Worm (Caenorhabditis elegans) whole organism, L3 larva: Measurements from ENCODE around the gene R160.13.

Experiments
- R02D3.7 ChIP-seq: fragments of 150-350 bp; optimal IDR thresholded peaks from 2 replicates; lab custom pipeline; 2014; ENCODE audit warnings: missing biosample characterization, missing genetic modification characterization
- ZK546.5 ChIP-seq: sonication (generic microtip); optimal IDR thresholded peaks from 2 replicates; lab custom pipeline; 2017; ENCODE audit warnings: missing biosample characterization, missing genetic modification characterization
- aly-2 ChIP-seq: fragments of 150-350 bp; optimal IDR thresholded peaks from 2 replicates; lab custom pipeline; 2014; ENCODE audit warnings: missing biosample characterization, missing genetic modification characterization
- ama-1 ChIP-seq: fragments of 150-350 bp; optimal IDR thresholded peaks from 2 replicates; lab custom pipeline; 2018
- ceh-16 ChIP-seq: sonication (generic microtip); optimal IDR thresholded peaks from 2 replicates; lab custom pipeline; 2017; ENCODE audit warnings: missing biosample characterization, missing genetic modification characterization
- ceh-28 ChIP-seq: fragments of 150-350 bp; optimal IDR thresholded peaks from 2 replicates; lab custom pipeline; 2014; ENCODE audit warnings: missing biosample characterization, missing genetic modification reagents, missing genetic modification characterization
- ceh-82 ChIP-seq: fragments of 150-350 bp; optimal IDR thresholded peaks from 2 replicates; lab custom pipeline; 2014; ENCODE audit warnings: missing biosample characterization, missing genetic modification characterization
- ceh-9 ChIP-seq: sonication (generic microtip); optimal IDR thresholded peaks from 2 replicates; lab custom pipeline; 2018; ENCODE audit warnings: missing biosample characterization, missing genetic modification characterization
- daf-12 ChIP-seq: fragments of 150-350 bp; optimal IDR thresholded peaks from 2 replicates; lab custom pipeline; 2014; ENCODE audit warnings: missing biosample characterization, missing genetic modification reagents, missing genetic modification characterization
- egl-27 ChIP-seq: sonication (generic microtip); optimal IDR thresholded peaks from 4 replicates; lab custom pipeline; 2017; ENCODE audit warnings: missing biosample characterization, missing genetic modification reagents, missing genetic modification characterization
- egl-5 ChIP-seq: fragments of 150-350 bp; optimal IDR thresholded peaks from 2 replicates; lab custom pipeline; 2017; ENCODE audit warnings: missing biosample characterization, missing genetic modification reagents, missing genetic modification characterization, inconsistent platforms
- elt-2 ChIP-seq: sonication (generic microtip); optimal IDR thresholded peaks from 2 replicates; lab custom pipeline; 2016; ENCODE audit warnings: missing genetic modification reagents, mild to moderate bottlenecking, missing genetic modification characterization, missing compliant biosample characterization
- elt-3 ChIP-seq, 3 experiments: fragments of 150-350 bp in 1 of 3; sonication (generic microtip) in 2 of 3; optimal IDR thresholded peaks; 2 replicates in 2 of 3; 4 replicates in 1 of 3; lab custom pipeline; 2014 to 2017; ENCODE audit warnings: missing biosample characterization in 3 of 3, missing genetic modification characterization in 3 of 3
- eor-1 ChIP-seq, 2 experiments: fragments of 150-350 bp; optimal IDR thresholded peaks; 2 replicates each; lab custom pipeline; 2014 to 2018; ENCODE audit warnings: missing biosample characterization in 2 of 2, missing genetic modification characterization in 2 of 2
- fkh-10 ChIP-seq: sonication (generic microtip); optimal IDR thresholded peaks from 2 replicates; lab custom pipeline; 2017; ENCODE audit warnings: missing biosample characterization, missing genetic modification reagents, missing genetic modification characterization
- fkh-2 ChIP-seq: fragments of 150-350 bp; optimal IDR thresholded peaks from 2 replicates; lab custom pipeline; 2014; ENCODE audit warnings: missing biosample characterization, missing genetic modification reagents, missing genetic modification characterization
- fos-1 ChIP-seq: fragments of 150-350 bp; optimal IDR thresholded peaks from 2 replicates; lab custom pipeline; 2014; ENCODE audit warnings: missing biosample characterization, missing genetic modification characterization
- hmg-11 ChIP-seq: sonication (generic microtip); optimal IDR thresholded peaks from 2 replicates; lab custom pipeline; 2016; ENCODE audit warnings: missing genetic modification characterization, missing compliant biosample characterization
- lin-15B ChIP-seq: fragments of 150-350 bp; optimal IDR thresholded peaks from 2 replicates; lab custom pipeline; 2014; ENCODE audit warnings: missing biosample characterization, missing genetic modification characterization
- lin-39 ChIP-seq: fragments of 150-350 bp; optimal IDR thresholded peaks from 2 replicates; lab custom pipeline; 2018; ENCODE audit warnings: missing biosample characterization, missing genetic modification reagents, missing genetic modification characterization
- lsy-12 ChIP-seq: sonication (generic microtip); optimal IDR thresholded peaks from 2 replicates; lab custom pipeline; 2016; ENCODE audit warnings: mild to moderate bottlenecking, missing genetic modification characterization, missing compliant biosample characterization
- mdl-1 ChIP-seq: fragments of 150-350 bp; optimal IDR thresholded peaks from 2 replicates; lab custom pipeline; 2014; ENCODE audit warnings: missing biosample characterization, missing genetic modification characterization
- mml-1 ChIP-seq: fragments of 150-350 bp; sonication (generic microtip); optimal IDR thresholded peaks from 3 replicates; lab custom pipeline; 2014; ENCODE audit warnings: missing biosample characterization, missing genetic modification characterization
- nfya-1 ChIP-seq: sonication (generic microtip); optimal IDR thresholded peaks from 2 replicates; lab custom pipeline; 2017; ENCODE audit warnings: missing genetic modification characterization, mild to moderate bottlenecking, missing compliant biosample characterization, antibody characterized with exemption, moderate library complexity; ENCODE audit not compliant: insufficient read depth
- nhr-11 ChIP-seq: fragments of 150-350 bp; optimal IDR thresholded peaks from 2 replicates; lab custom pipeline; 2014; ENCODE audit warnings: missing biosample characterization, missing genetic modification characterization
- nhr-12 ChIP-seq: fragments of 150-350 bp; optimal IDR thresholded peaks from 2 replicates; lab custom pipeline; 2014; ENCODE audit warnings: missing biosample characterization, missing genetic modification characterization
- nhr-23 ChIP-seq: fragments of 150-350 bp; optimal IDR thresholded peaks from 2 replicates; lab custom pipeline; 2014; ENCODE audit warnings: missing biosample characterization, missing genetic modification reagents, missing genetic modification characterization
- nhr-237 ChIP-seq: fragments of 150-350 bp; optimal IDR thresholded peaks from 2 replicates; lab custom pipeline; 2014; ENCODE audit warnings: missing biosample characterization, missing genetic modification characterization
- nhr-25 ChIP-seq: sonication (generic microtip); optimal IDR thresholded peaks from 2 replicates; lab custom pipeline; 2017; ENCODE audit warnings: missing biosample characterization, missing genetic modification characterization
- nhr-43 ChIP-seq: sonication (generic microtip); optimal IDR thresholded peaks from 2 replicates; lab custom pipeline; 2016; ENCODE audit warnings: mild to moderate bottlenecking, missing genetic modification characterization, missing compliant biosample characterization; ENCODE audit not compliant: poor library complexity, severe bottlenecking
- nhr-76 ChIP-seq: fragments of 150-350 bp; sonication (generic microtip); optimal IDR thresholded peaks from 5 replicates; lab custom pipeline; 2014; ENCODE audit warnings: missing biosample characterization, missing genetic modification characterization
- nhr-77 ChIP-seq: fragments of 150-350 bp; optimal IDR thresholded peaks from 2 replicates; lab custom pipeline; 2014; ENCODE audit warnings: missing biosample characterization, missing genetic modification characterization
- pha-4 ChIP-seq: fragments of 150-350 bp; optimal IDR thresholded peaks from 2 replicates; lab custom pipeline; 2014; ENCODE audit warnings: missing biosample characterization, missing genetic modification reagents, missing genetic modification characterization
- pqm-1 ChIP-seq: fragments of 150-350 bp; optimal IDR thresholded peaks from 2 replicates; lab custom pipeline; 2017; ENCODE audit warnings: missing biosample characterization, missing genetic modification characterization, inconsistent platforms
- sea-2 ChIP-seq: fragments of 150-350 bp; sonication (generic microtip); optimal IDR thresholded peaks from 4 replicates; lab custom pipeline; 2014; ENCODE audit warnings: missing biosample characterization, missing genetic modification reagents, missing genetic modification characterization
- skn-1 ChIP-seq: fragments of 150-350 bp; optimal IDR thresholded peaks from 2 replicates; lab custom pipeline; 2014; ENCODE audit warnings: missing biosample characterization, missing genetic modification characterization
- snpc-4 ChIP-seq: fragments of 150-350 bp; optimal IDR thresholded peaks from 2 replicates; lab custom pipeline; 2014; ENCODE audit warnings: missing biosample characterization, missing genetic modification characterization
- tbx-2 ChIP-seq: sonication (generic microtip); optimal IDR thresholded peaks from 2 replicates; lab custom pipeline; 2016; ENCODE audit warnings: mild to moderate bottlenecking, missing genetic modification characterization, missing compliant biosample characterization
- unc-39 ChIP-seq: sonication (generic microtip); optimal IDR thresholded peaks from 4 replicates; lab custom pipeline; 2017; ENCODE audit warnings: missing biosample characterization, missing genetic modification characterization
- unc-62 ChIP-seq: fragments of 150-350 bp; sonication (generic microtip); optimal IDR thresholded peaks from 4 replicates; lab custom pipeline; 2014; ENCODE audit warnings: missing biosample characterization, missing genetic modification reagents, missing genetic modification characterization
- zag-1 ChIP-seq: fragments of 150-350 bp; optimal IDR thresholded peaks from 2 replicates; lab custom pipeline; 2014; ENCODE audit warnings: missing biosample characterization, missing genetic modification characterization
- ztf-11 ChIP-seq: fragments of 150-350 bp; optimal IDR thresholded peaks from 2 replicates; lab custom pipeline; 2014; ENCODE audit warnings: missing biosample characterization, missing genetic modification characterization
- ztf-4 ChIP-seq: fragments of 150-350 bp; optimal IDR thresholded peaks from 2 replicates; lab custom pipeline; 2014; ENCODE audit warnings: missing biosample characterization, missing genetic modification characterization

R160.13 gene

DNA sequence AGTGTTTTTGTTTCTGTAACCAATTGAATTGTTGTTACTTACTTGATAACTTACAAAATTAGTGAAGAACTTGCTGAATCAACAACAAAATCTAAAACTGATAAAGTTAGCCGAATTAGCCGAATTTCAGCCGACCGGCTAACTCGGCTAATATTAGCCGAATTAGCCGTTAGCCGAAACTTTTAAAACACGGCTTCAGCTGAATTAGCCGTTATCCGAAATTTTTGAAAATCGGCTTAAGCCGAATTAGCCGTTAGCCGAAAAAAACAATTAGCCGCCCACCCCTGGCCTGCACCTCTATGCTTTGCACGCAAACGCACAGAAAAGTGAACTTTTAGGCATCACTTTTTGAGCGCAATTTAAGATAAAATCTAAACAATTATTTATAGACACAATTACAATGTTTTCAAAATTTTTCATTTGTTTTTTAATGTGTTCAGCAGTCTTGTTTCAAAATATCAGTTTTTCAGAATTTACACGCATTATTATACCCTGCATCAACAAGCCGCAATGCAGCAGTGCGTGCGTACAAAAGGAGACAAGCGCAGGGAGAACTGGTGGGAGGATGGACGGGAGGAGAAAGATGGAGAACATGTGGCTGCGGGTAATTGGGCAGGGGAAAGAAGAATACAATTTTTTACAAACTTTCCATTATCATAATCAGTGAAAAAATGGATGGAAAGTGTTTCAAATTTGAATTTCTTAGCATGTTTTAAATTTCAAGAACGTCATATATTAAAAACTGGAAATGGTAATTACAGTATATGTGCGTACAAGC lies 23.9 kb upstream of the R160.13 start (continued):
- peak; percentile 80 for TF ChIP-seq snpc-4 (tag; lab: Kevin White, UChicago)
- no peak for TF ChIP-seq ama-1 (lab: Kevin White, UChicago)
- TF ChIP-seq elt-3 (tag; optimal IDR thresholded peaks at IDR 0.05; lab: Kevin White, UChicago): no peak
- peak; percentile 83 for TF ChIP-seq lin-39 (tag; lab: Kevin White, UChicago)
- TF ChIP-seq ceh-9 (tag; lab: Kevin White, UChicago): no peak
- TF ChIP-seq egl-5 (tag; lab: Kevin White, UChicago): peak; percentile 65
- peak; percentile 71 for TF ChIP-seq nfya-1 (tag; lab: Kevin White, UChicago)
- no peak for TF ChIP-seq unc-62 (GFP tag; lab: Kevin White, UChicago)
- peak; percentile 21 for TF ChIP-seq pqm-1 (tag; lab: Kevin White, UChicago)
- TF ChIP-seq R02D3.7: peak; percentile 54
- peak; percentile 84 for TF ChIP-seq hmg-11 (tag; lab: Kevin White, UChicago)
- no peak for TF ChIP-seq mdl-1 (tag; lab: Kevin White, UChicago)
- no peak for TF ChIP-seq sea-2 (GFP tag; lab: Kevin White, UChicago)
- peak; percentile 84 for TF ChIP-seq nhr-23 (tag; lab: Kevin White, UChicago)
- peak; percentile 88 for TF ChIP-seq pha-4 (tag; lab: Kevin White, UChicago)
- no peak for TF ChIP-seq fos-1

DNA sequence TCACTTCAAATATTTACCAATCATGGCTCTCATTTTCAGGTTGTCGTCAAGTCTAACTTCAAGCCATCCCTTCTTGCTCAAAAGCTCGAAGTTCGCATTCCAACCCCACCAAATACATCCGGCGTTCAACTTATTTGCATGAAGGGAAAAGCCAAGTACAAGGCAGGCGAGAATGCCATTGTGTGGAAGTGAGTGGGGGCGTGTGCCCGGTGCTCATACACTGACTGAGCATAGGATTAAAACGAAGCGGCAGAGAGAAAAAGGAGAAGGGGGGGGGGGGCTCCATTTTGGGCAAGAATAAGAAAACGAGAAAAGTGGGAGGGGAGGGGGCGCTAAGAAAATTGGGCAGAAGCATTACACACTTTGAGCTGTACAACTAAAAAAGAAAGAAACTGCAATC lies 20.4 kb upstream of the R160.13 start:
- TF ChIP-seq ceh-9 (tag; lab: Kevin White, UChicago) (no peak), nfya-1 (tag; lab: Kevin White, UChicago) (peak; percentile 27), nhr-23 (tag; lab: Kevin White, UChicago) (no peak), ceh-16 (tag; lab: Kevin White, UChicago) (no peak), lin-15B (tag; lab: Kevin White, UChicago) (no peak), unc-62 (GFP tag; lab: Kevin White, UChicago) (no peak), elt-3 (tag; optimal IDR thresholded peaks at IDR 0.05; lab: Kevin White, UChicago) (no peak), ztf-11 (no peak), snpc-4 (tag; lab: Kevin White, UChicago) (no peak)

DNA sequence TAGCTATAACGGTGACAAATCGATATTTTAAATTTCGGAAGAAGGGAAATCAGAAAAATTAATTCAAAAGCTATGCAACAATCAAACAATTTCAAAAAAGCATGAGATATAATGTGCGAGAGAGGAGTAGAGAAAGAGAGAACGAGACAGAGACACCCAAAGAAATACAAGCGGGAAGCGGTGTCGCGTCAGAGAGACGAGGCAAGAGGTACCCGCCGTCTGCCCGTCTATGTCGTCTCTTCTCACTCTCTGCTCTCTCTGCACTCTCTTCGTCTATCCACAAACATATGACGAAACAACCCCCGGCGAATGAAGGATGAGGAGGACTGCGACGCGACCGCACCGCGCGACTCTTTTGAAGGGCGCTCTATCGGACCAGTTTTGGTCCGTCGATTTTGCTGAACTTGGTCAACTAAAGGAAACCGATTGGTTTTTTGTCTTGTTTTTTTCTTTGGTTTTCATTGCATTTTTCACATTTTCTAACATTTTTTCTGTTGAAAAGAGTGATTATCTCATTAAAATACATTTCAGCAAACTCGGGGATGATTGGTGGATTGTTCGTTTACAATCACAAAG lies 17.6 kb upstream of the R160.13 start, which contains the start of gene dpy-23:
dpy-23 (plus strand) TSS at position 526 of the 576 bp plus-strand sequence.
- TF ChIP-seq nhr-77 (tag; lab: Kevin White, UChicago): peak; percentile 55
- TF ChIP-seq ceh-9 (tag; lab: Kevin White, UChicago): no peak
- TF ChIP-seq ZK546.5 (tag; lab: Kevin White, UChicago): no peak
- peak; percentile 98 for TF ChIP-seq hmg-11 (tag; lab: Kevin White, UChicago)
- peak; percentile 75 for TF ChIP-seq lsy-12 (tag; lab: Kevin White, UChicago)
- peak; percentile 89 for TF ChIP-seq fkh-10
- peak; percentile 86 for TF ChIP-seq ceh-28
- TF ChIP-seq nhr-23 (tag; lab: Kevin White, UChicago): peak; percentile 90
- TF ChIP-seq nhr-43: peak; percentile 93
- peak; percentile 81 for TF ChIP-seq elt-2 (tag; lab: Kevin White, UChicago)
- no peak for TF ChIP-seq fkh-2
- no peak for TF ChIP-seq unc-39 (tag; lab: Kevin White, UChicago)
- peak; percentile 89 for TF ChIP-seq nhr-11 (tag; lab: Kevin White, UChicago)
- no peak for TF ChIP-seq mml-1 (tag; lab: Kevin White, UChicago)
- peak; percentile 98 for TF ChIP-seq nfya-1 (tag; lab: Kevin White, UChicago)
- peak; percentile 85 for TF ChIP-seq unc-62 (GFP tag; lab: Kevin White, UChicago)
- peak; percentile 59 for TF ChIP-seq egl-27 (tag; lab: Kevin White, UChicago)
- peak; percentile 50 for TF ChIP-seq pqm-1 (tag; lab: Kevin White, UChicago)
- TF ChIP-seq pha-4 (tag; lab: Kevin White, UChicago): peak; percentile 97
- peak; percentile 69 for TF ChIP-seq ceh-82 (tag; lab: Kevin White, UChicago)
- TF ChIP-seq aly-2 (tag; lab: Kevin White, UChicago): no peak
- peak; percentile 72 for TF ChIP-seq zag-1 (tag; lab: Kevin White, UChicago)
- peak; percentile 98 for TF ChIP-seq lin-39 (tag; lab: Kevin White, UChicago)
- TF ChIP-seq R02D3.7: peak; percentile 72
- TF ChIP-seq nhr-12: no peak
- TF ChIP-seq ztf-4 (tag; lab: Kevin White, UChicago): peak; percentile 61
- no peak for TF ChIP-seq ztf-11
- TF ChIP-seq ama-1 (lab: Kevin White, UChicago): peak; percentile 22
- peak; percentile 73 for TF ChIP-seq fos-1
- no peak for TF ChIP-seq egl-5 (tag; lab: Kevin White, UChicago)
- peak; percentile 92 for TF ChIP-seq skn-1 (tag; lab: Kevin White, UChicago)
- no peak for TF ChIP-seq sea-2 (GFP tag; lab: Kevin White, UChicago)
- no peak for TF ChIP-seq nhr-237
- peak; percentile 61 for TF ChIP-seq nhr-76 (tag; lab: Kevin White, UChicago)
- TF ChIP-seq mdl-1 (tag; lab: Kevin White, UChicago): peak; percentile 79
- TF ChIP-seq daf-12 (tag; lab: Kevin White, UChicago): no peak
- peak in 1 of 3 experiments; percentile 71 for TF ChIP-seq elt-3 (tag; optimal IDR thresholded peaks at IDR 0.05; lab: Kevin White, UChicago)
- TF ChIP-seq nhr-25: peak; percentile 98
- TF ChIP-seq eor-1 (tag; optimal IDR thresholded peaks at IDR 0.05; lab: Kevin White, UChicago): no peak
- peak; percentile 66 for TF ChIP-seq snpc-4 (tag; lab: Kevin White, UChicago)
- peak; percentile 85 for TF ChIP-seq tbx-2
